Fruit fly (Drosophila melanogaster): Measurements from ENCODE around the gene bab2.

Gene bab2

DNA sequence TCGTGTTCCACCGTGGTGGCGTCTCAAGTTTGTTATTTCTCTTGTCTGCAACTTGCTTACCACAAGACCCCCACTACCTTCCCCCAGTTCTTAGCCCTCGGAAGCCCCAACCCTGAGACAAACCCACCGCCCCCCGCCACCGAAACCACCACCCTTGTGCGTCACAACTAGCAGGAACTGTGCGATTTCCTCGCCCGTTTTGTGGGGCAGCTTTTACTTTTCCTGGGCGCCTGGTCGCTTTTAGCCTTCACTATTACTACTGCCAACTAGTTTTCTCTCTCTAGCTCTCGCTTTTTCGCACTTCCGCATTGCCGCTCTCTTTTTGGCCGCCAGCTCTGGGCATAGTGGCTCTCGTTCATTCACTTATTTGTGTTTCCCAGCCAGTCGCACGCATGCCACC is 30.6 kb downstream of the bab2 start:
- no peak for TF ChIP-seq CG4496 (GFP tag; IDR thresholded peaks at IDR 0.05)
- TF ChIP-seq gl (tag; optimal IDR thresholded peaks at IDR 0.05) = no peak
- TF ChIP-seq Pif1B (GFP tag; optimal IDR thresholded peaks at IDR 0.05) = no peak
- no peak for TF ChIP-seq Snoo (tag; optimal IDR thresholded peaks at IDR 0.05)
- no peak for TF ChIP-seq CG15710 (tag; optimal IDR thresholded peaks at IDR 0.05)
- no peak for TF ChIP-seq CG13204 (GFP tag; optimal IDR thresholded peaks at IDR 0.05)
- TF ChIP-seq CG14655 (GFP tag; optimal IDR thresholded peaks at IDR 0.05) = no peak
- TF ChIP-seq Pif1A (GFP tag; optimal IDR thresholded peaks at IDR 0.05) = no peak
- no peak for TF ChIP-seq CG32121 (GFP tag; IDR thresholded peaks at IDR 0.05)
- no peak for TF ChIP-seq D1 (tag; optimal IDR thresholded peaks at IDR 0.05)
- TF ChIP-seq CG10348 (GFP tag; IDR thresholded peaks at IDR 0.05) = no peak
- TF ChIP-seq CG12605 (GFP tag; IDR thresholded peaks at IDR 0.05) = no peak
- TF ChIP-seq CG34367 (tag; optimal IDR thresholded peaks at IDR 0.05) = no peak
- no peak for TF ChIP-seq CG8159 (tag; optimal IDR thresholded peaks at IDR 0.05)
- no peak for TF ChIP-seq Ets98B (GFP tag; IDR thresholded peaks at IDR 0.05)
- TF ChIP-seq CG8301 (tag; optimal IDR thresholded peaks at IDR 0.05) = no peak
- TF ChIP-seq fd96Ca (GFP tag; IDR thresholded peaks at IDR 0.05) = no peak
- no peak for TF ChIP-seq CG17806 (tag; optimal IDR thresholded peaks at IDR 0.05)

- TF ChIP-seq Pif1B (GFP tag; optimal IDR thresholded peaks at IDR 0.05) (no peak), CG14655 (GFP tag; optimal IDR thresholded peaks at IDR 0.05) (no peak), CG8301 (tag; optimal IDR thresholded peaks at IDR 0.05) (no peak)
These were observed 36.5 kb downstream of the bab2 start for dm6 chr3L:1140539-1140938.

dm6 chr3L:1139376-1139775 is 37.7 kb downstream of the bab2 start:
- peak; percentile 23 for TF ChIP-seq Snoo (tag; optimal IDR thresholded peaks at IDR 0.05)
- peak; percentile 68; the same call in 1 of the 3 replicates for TF ChIP-seq CG4496 (GFP tag; IDR thresholded peaks at IDR 0.05)
- TF ChIP-seq CG8159 (tag; optimal IDR thresholded peaks at IDR 0.05) = peak; percentile 77
- no peak for TF ChIP-seq EcR (GFP tag; optimal IDR thresholded peaks at IDR 0.05)
- TF ChIP-seq CG8301 (tag; optimal IDR thresholded peaks at IDR 0.05) = peak; percentile 40
- TF ChIP-seq CG9948 (tag; optimal IDR thresholded peaks at IDR 0.05) = peak; percentile 64
- TF ChIP-seq CG13204 (GFP tag; optimal IDR thresholded peaks at IDR 0.05) = no peak
- no peak for TF ChIP-seq CG34367 (tag; optimal IDR thresholded peaks at IDR 0.05)
- TF ChIP-seq CG15710 (tag; optimal IDR thresholded peaks at IDR 0.05) = peak; percentile 22
- no peak for TF ChIP-seq CG32121 (GFP tag; IDR thresholded peaks at IDR 0.05)
- peak; percentile 47 for TF ChIP-seq Pif1A (GFP tag; optimal IDR thresholded peaks at IDR 0.05)
- peak; percentile 47; the same call in 1 of the 3 replicates for TF ChIP-seq fd96Ca (GFP tag; IDR thresholded peaks at IDR 0.05)
- TF ChIP-seq D1 (tag; optimal IDR thresholded peaks at IDR 0.05) = no peak
- no peak for TF ChIP-seq CG10348 (GFP tag; IDR thresholded peaks at IDR 0.05)
- 0 out of 2 replicates have a peak, but pooled peaks have one; percentile 12 for TF ChIP-seq Ets98B (GFP tag; IDR thresholded peaks at IDR 0.05)
- TF ChIP-seq gl (tag; optimal IDR thresholded peaks at IDR 0.05) = peak; percentile 52
- peak; percentile 59 for TF ChIP-seq CG17806 (tag; optimal IDR thresholded peaks at IDR 0.05)
- peak; percentile 42; the same call in 1 of the 2 replicates for TF ChIP-seq CG12605 (GFP tag; IDR thresholded peaks at IDR 0.05)
- TF ChIP-seq rn (GFP tag; IDR thresholded peaks at IDR 0.05) = no peak
- peak; percentile 27 for TF ChIP-seq Pif1B (GFP tag; optimal IDR thresholded peaks at IDR 0.05)
- TF ChIP-seq CG14655 (GFP tag; optimal IDR thresholded peaks at IDR 0.05) = peak; percentile 58

- TF ChIP-seq CG14655 (GFP tag; optimal IDR thresholded peaks at IDR 0.05) = no peak
- TF ChIP-seq Pif1A (GFP tag; optimal IDR thresholded peaks at IDR 0.05) = no peak
- no peak for TF ChIP-seq D1 (tag; optimal IDR thresholded peaks at IDR 0.05)
- no peak for TF ChIP-seq CG8159 (tag; optimal IDR thresholded peaks at IDR 0.05)
- no peak for TF ChIP-seq CG8301 (tag; optimal IDR thresholded peaks at IDR 0.05)
- no peak for TF ChIP-seq CG32121 (GFP tag; IDR thresholded peaks at IDR 0.05)
- TF ChIP-seq CG13204 (GFP tag; optimal IDR thresholded peaks at IDR 0.05) = no peak
- no peak for TF ChIP-seq Pif1B (GFP tag; optimal IDR thresholded peaks at IDR 0.05)
- no peak for TF ChIP-seq gl (tag; optimal IDR thresholded peaks at IDR 0.05)
- no peak for TF ChIP-seq CG10348 (GFP tag; IDR thresholded peaks at IDR 0.05)
- TF ChIP-seq CG34367 (tag; optimal IDR thresholded peaks at IDR 0.05) = no peak
These were observed 39.6 kb downstream of the bab2 start for dm6 chr3L:1137509-1137908.

DNA sequence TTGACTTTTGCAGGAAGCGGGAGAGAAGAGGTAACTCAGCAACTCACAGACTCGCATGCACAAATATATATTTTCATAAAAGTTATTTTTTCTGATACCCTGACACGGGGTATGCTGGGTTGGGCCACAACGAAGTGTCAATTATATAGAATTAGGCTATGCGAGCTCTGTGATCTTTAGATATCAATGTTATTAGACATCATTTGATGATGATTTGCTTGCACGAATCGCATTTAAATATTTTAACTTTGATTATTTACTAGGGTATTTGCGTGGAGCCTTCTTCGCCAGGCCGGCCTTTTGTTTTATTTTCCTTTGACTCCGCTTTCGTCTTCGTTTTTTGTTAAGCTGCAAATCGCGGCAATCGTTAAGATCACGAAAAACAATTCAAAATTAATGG is 47.5 kb downstream of the bab2 start:
- TF ChIP-seq CG34367 (tag; optimal IDR thresholded peaks at IDR 0.05) (peak; percentile 79), CG32121 (GFP tag; IDR thresholded peaks at IDR 0.05) (no peak), Ets98B (GFP tag; IDR thresholded peaks at IDR 0.05) (no peak), CG15710 (tag; optimal IDR thresholded peaks at IDR 0.05) (peak; percentile 86), rn (GFP tag; IDR thresholded peaks at IDR 0.05) (no peak), CG8159 (tag; optimal IDR thresholded peaks at IDR 0.05) (peak; percentile 88), Pif1B (GFP tag; optimal IDR thresholded peaks at IDR 0.05) (peak; percentile 67), gl (tag; optimal IDR thresholded peaks at IDR 0.05) (peak; percentile 72), CG12605 (GFP tag; IDR thresholded peaks at IDR 0.05) (no peak), CG10348 (GFP tag; IDR thresholded peaks at IDR 0.05) (no peak), CG14655 (GFP tag; optimal IDR thresholded peaks at IDR 0.05) (peak; percentile 51), CG9948 (tag; optimal IDR thresholded peaks at IDR 0.05) (peak; percentile 80), CG4496 (GFP tag; IDR thresholded peaks at IDR 0.05) (peak; percentile 42; the same call in 1 of the 3 replicates), CG17806 (tag; optimal IDR thresholded peaks at IDR 0.05) (peak; percentile 81), Snoo (tag; optimal IDR thresholded peaks at IDR 0.05) (peak; percentile 82), Pif1A (GFP tag; optimal IDR thresholded peaks at IDR 0.05) (peak; percentile 71), D1 (tag; optimal IDR thresholded peaks at IDR 0.05) (peak; percentile 38), EcR (GFP tag; optimal IDR thresholded peaks at IDR 0.05) (no peak), CG13204 (GFP tag; optimal IDR thresholded peaks at IDR 0.05) (peak; percentile 45), fd96Ca (GFP tag; IDR thresholded peaks at IDR 0.05) (peak; percentile 67), CG8301 (tag; optimal IDR thresholded peaks at IDR 0.05) (peak; percentile 21)

DNA sequence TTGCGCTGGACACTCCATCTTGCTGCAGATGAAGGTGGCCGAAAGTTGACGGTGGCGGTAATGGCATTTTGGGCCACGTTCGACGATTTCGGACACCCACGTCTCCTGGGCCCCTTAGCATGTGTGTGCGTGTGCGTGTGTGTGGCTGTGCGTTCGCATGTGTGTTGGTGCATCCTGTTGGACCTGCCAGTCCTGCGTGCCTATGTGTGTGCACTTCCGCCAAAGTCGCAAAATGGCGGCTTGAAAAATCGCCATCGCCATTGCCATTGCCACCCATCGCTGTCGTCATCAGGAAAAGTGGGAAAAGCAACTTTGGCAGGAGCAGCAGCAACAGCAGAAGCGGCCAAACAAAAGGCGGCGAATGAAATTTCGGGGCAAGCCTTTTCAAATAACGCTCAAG is 53.3 kb downstream of the bab2 start:
- TF ChIP-seq Pif1A (GFP tag; optimal IDR thresholded peaks at IDR 0.05) = no peak
- TF ChIP-seq CG14655 (GFP tag; optimal IDR thresholded peaks at IDR 0.05) = no peak
- TF ChIP-seq CG12605 (GFP tag; IDR thresholded peaks at IDR 0.05) = no peak
- TF ChIP-seq EcR (GFP tag; optimal IDR thresholded peaks at IDR 0.05) = no peak
- no peak for TF ChIP-seq gl (tag; optimal IDR thresholded peaks at IDR 0.05)
- no peak for TF ChIP-seq Ets98B (GFP tag; IDR thresholded peaks at IDR 0.05)
- no peak for TF ChIP-seq rn (GFP tag; IDR thresholded peaks at IDR 0.05)

All from whole organism, pupa.